Fruit fly (Drosophila melanogaster) whole organism, embryonic: ENCODE measurements around the gene RanGAP.
A peak's percentile ranks its signal among the peaks of the same experiment; 100 is the strongest.

Experiments
- ATbp ChIP-seq: fragments of 200-800 bp; sonication (Bioruptor generic); optimal IDR thresholded peaks from 2 replicates; lab custom pipeline; 2017; ENCODE audit warnings: missing biosample characterization, mild to moderate bottlenecking, missing genetic modification characterization, missing genetic modification reagents
- B-H2 ChIP-seq: fragments of 200-800 bp; sonication (Bioruptor generic); optimal IDR thresholded peaks from 2 replicates; lab custom pipeline; 2018; ENCODE audit warnings: missing biosample characterization, mild to moderate bottlenecking, missing genetic modification characterization
- C15 ChIP-seq: fragments of 200-800 bp; sonication (Bioruptor generic); IDR thresholded peaks from 3 replicates; pipeline ENCODE4 v1.3.6; 2022; ENCODE audit warnings: missing biosample characterization, missing genetic modification characterization
- CG10267 ChIP-seq: fragments of 200-800 bp; sonication (Bioruptor generic); optimal IDR thresholded peaks from 2 replicates; lab custom pipeline; 2018; ENCODE audit warnings: missing biosample characterization, mild to moderate bottlenecking, missing genetic modification characterization, moderate library complexity
- CG11398 ChIP-seq: fragments of 200-800 bp; sonication (Bioruptor generic); optimal IDR thresholded peaks from 2 replicates; lab custom pipeline; 2016; ENCODE audit warnings: missing biosample characterization, missing genetic modification characterization
- CG11560 ChIP-seq: fragments of 200-800 bp; sonication (Bioruptor generic); IDR thresholded peaks from 3 replicates; pipeline ENCODE4 v1.3.6; 2022; ENCODE audit warnings: missing biosample characterization, missing genetic modification characterization
- CG12769 ChIP-seq: fragments of 200-800 bp; sonication (Bioruptor generic); optimal IDR thresholded peaks from 2 replicates; lab custom pipeline; 2019; ENCODE audit warnings: missing biosample characterization, mild to moderate bottlenecking, missing genetic modification characterization, moderate library complexity
- CG14710 ChIP-seq: fragments of 200-800 bp; sonication (Bioruptor generic); optimal IDR thresholded peaks from 3 replicates; lab custom pipeline; 2019; ENCODE audit warnings: missing biosample characterization, mild to moderate bottlenecking, missing genetic modification characterization, moderate library complexity
- CG15479 ChIP-seq: fragments of 200-800 bp; sonication (Bioruptor generic); optimal IDR thresholded peaks from 3 replicates; lab custom pipeline; 2019; ENCODE audit warnings: missing biosample characterization, mild to moderate bottlenecking, missing genetic modification characterization, moderate library complexity
- CG18011 ChIP-seq: fragments of 200-800 bp; sonication (Bioruptor generic); optimal IDR thresholded peaks from 2 replicates; lab custom pipeline; 2017; ENCODE audit warnings: missing biosample characterization, missing genetic modification characterization, mild to moderate bottlenecking, moderate library complexity, missing genotype
- CG33557 ChIP-seq: fragments of 200-800 bp; sonication (Bioruptor generic); optimal IDR thresholded peaks from 2 replicates; lab custom pipeline; 2019; ENCODE audit warnings: missing biosample characterization, mild to moderate bottlenecking, missing genetic modification characterization, moderate library complexity
- CG5245 ChIP-seq: fragments of 200-800 bp; sonication (Bioruptor generic); optimal IDR thresholded peaks from 3 replicates; lab custom pipeline; 2016; ENCODE audit warnings: missing biosample characterization, missing genetic modification characterization
- CG6854 ChIP-seq: fragments of 200-800 bp; sonication (Bioruptor generic); optimal IDR thresholded peaks from 3 replicates; lab custom pipeline; 2017; ENCODE audit warnings: missing biosample characterization, mild to moderate bottlenecking, missing genetic modification characterization
- CG7987 ChIP-seq: fragments of 200-800 bp; sonication (Bioruptor generic); optimal IDR thresholded peaks from 2 replicates; lab custom pipeline; 2018; ENCODE audit warnings: missing biosample characterization, mild to moderate bottlenecking, missing genetic modification characterization, moderate library complexity
- GATAe ChIP-seq: fragments of 200-800 bp; sonication (Bioruptor generic); conservative IDR thresholded peaks from 2 replicates; pipeline ENCODE4 v1.3.6; 2022; ENCODE audit warnings: missing biosample characterization, missing genetic modification characterization
- H15 ChIP-seq: fragments of 200-800 bp; sonication (Bioruptor generic); IDR thresholded peaks from 3 replicates; pipeline ENCODE4 v1.3.6; 2022; ENCODE audit warnings: missing biosample characterization, missing genetic modification characterization
- Hr39 ChIP-seq: fragments of >200 bp; optimal IDR thresholded peaks from 2 replicates; lab custom pipeline; 2017
- Hsf ChIP-seq: fragments of 200-800 bp; sonication (Bioruptor generic); optimal IDR thresholded peaks from 3 replicates; lab custom pipeline; 2016; ENCODE audit warnings: missing biosample characterization, missing genetic modification characterization
- Jarid2 ChIP-seq: fragments of 200-800 bp; sonication (Bioruptor generic); optimal IDR thresholded peaks from 3 replicates; lab custom pipeline; 2017; ENCODE audit warnings: mild to moderate bottlenecking, missing biosample characterization, missing genetic modification reagents, missing genetic modification characterization
- Kr ChIP-seq: fragments of 200-800 bp; sonication (Bioruptor generic); optimal IDR thresholded peaks from 2 replicates; lab custom pipeline; 2017; ENCODE audit warnings: missing biosample characterization, mild to moderate bottlenecking, missing genetic modification characterization
- MESR4 ChIP-seq: fragments of 200-800 bp; sonication (Bioruptor generic); optimal IDR thresholded peaks from 2 replicates; lab custom pipeline; 2018; ENCODE audit warnings: missing biosample characterization, mild to moderate bottlenecking, missing genetic modification characterization, moderate library complexity
- Med ChIP-seq: fragments of 200-800 bp; sonication (Bioruptor generic); peaks from one replicate; lab custom pipeline; 2016; ENCODE audit warnings: missing biosample characterization, missing genetic modification characterization, mild to moderate bottlenecking, inconsistent platforms, moderate library complexity
- Rfx ChIP-seq: fragments of 200-800 bp; sonication (Bioruptor generic); IDR thresholded peaks from 2 replicates; pipeline ENCODE4 v1.3.6; 2022; ENCODE audit warnings: missing biosample characterization, missing genetic modification characterization
- Ssrp ChIP-seq: fragments of 200-800 bp; sonication (Bioruptor generic); optimal IDR thresholded peaks from 2 replicates; lab custom pipeline; 2018; ENCODE audit warnings: missing biosample characterization, mild to moderate bottlenecking, missing genetic modification characterization, moderate library complexity
- Stat92E ChIP-seq, 3 experiments: fragments of >200 bp in 2 of 3; fragments of 200-800 bp in 1 of 3; sonication (Bioruptor generic) in 1 of 3; optimal IDR thresholded peaks; 2 replicates each; lab custom pipeline; 2017 to 2019; ENCODE audit warnings: missing biosample characterization in 3 of 3, missing genetic modification characterization in 3 of 3, mild to moderate bottlenecking in 1 of 3, moderate library complexity in 1 of 3
- Vsx1 ChIP-seq: fragments of 200-800 bp; sonication (Bioruptor generic); optimal IDR thresholded peaks from 2 replicates; lab custom pipeline; 2017; ENCODE audit warnings: missing biosample characterization, mild to moderate bottlenecking, missing genetic modification characterization, missing genetic modification reagents
- aop ChIP-seq: fragments of 200-800 bp; sonication (Bioruptor generic); IDR thresholded peaks from 2 replicates; pipeline ENCODE4 v1.3.6; 2022; ENCODE audit warnings: missing biosample characterization, missing genetic modification characterization
- chn ChIP-seq: fragments of 200-800 bp; sonication (Bioruptor generic); optimal IDR thresholded peaks from 2 replicates; lab custom pipeline; 2016; ENCODE audit warnings: missing biosample characterization, missing genetic modification characterization
- disco-r ChIP-seq: fragments of 200-800 bp; sonication (Bioruptor generic); optimal IDR thresholded peaks from 2 replicates; lab custom pipeline; 2016; ENCODE audit warnings: missing biosample characterization, missing genetic modification characterization
- esg ChIP-seq: fragments of 200-800 bp; sonication (Bioruptor generic); conservative IDR thresholded peaks from 2 replicates; pipeline ENCODE4 v1.3.6; 2022; ENCODE audit warnings: missing biosample characterization, missing genetic modification characterization
- ewg ChIP-seq: fragments of 200-800 bp; sonication (Bioruptor generic); optimal IDR thresholded peaks from 3 replicates; lab custom pipeline; 2017; ENCODE audit warnings: mild to moderate bottlenecking, missing biosample characterization, missing genetic modification reagents, missing genetic modification characterization
- exex ChIP-seq: fragments of 200-800 bp; sonication (Bioruptor generic); optimal IDR thresholded peaks from 4 replicates; lab custom pipeline; 2018; ENCODE audit warnings: missing biosample characterization, mild to moderate bottlenecking, missing genetic modification characterization, moderate library complexity
- fu2 ChIP-seq: fragments of 200-800 bp; sonication (Bioruptor generic); optimal IDR thresholded peaks from 2 replicates; lab custom pipeline; 2016; ENCODE audit warnings: missing biosample characterization, missing genetic modification characterization
- gce ChIP-seq: fragments of 200-800 bp; sonication (Bioruptor generic); IDR thresholded peaks from 3 replicates; pipeline ENCODE4 v1.3.6; 2022; ENCODE audit warnings: missing biosample characterization, missing genetic modification characterization
- jumu ChIP-seq: fragments of 200-800 bp; sonication (Bioruptor generic); optimal IDR thresholded peaks from 3 replicates; lab custom pipeline; 2016; ENCODE audit warnings: missing biosample characterization, missing genetic modification characterization
- kah ChIP-seq: fragments of 200-800 bp; sonication (Bioruptor generic); optimal IDR thresholded peaks from 2 replicates; lab custom pipeline; 2018; ENCODE audit warnings: missing biosample characterization, mild to moderate bottlenecking, missing genetic modification characterization
- klu ChIP-seq: fragments of 200-800 bp; sonication (Bioruptor generic); IDR thresholded peaks from 2 replicates; pipeline ENCODE4 v1.3.6; 2022; ENCODE audit warnings: missing biosample characterization, missing genetic modification characterization
- nau ChIP-seq: fragments of 200-800 bp; sonication (Bioruptor generic); optimal IDR thresholded peaks from 3 replicates; lab custom pipeline; 2017; ENCODE audit warnings: missing biosample characterization, mild to moderate bottlenecking, missing genetic modification characterization, missing genetic modification reagents
- org-1 ChIP-seq: fragments of 200-800 bp; sonication (Bioruptor generic); optimal IDR thresholded peaks from 2 replicates; lab custom pipeline; 2017; ENCODE audit warnings: missing biosample characterization, missing genetic modification characterization
- pan ChIP-seq, 4 experiments: fragments of >200 bp in 3 of 4; fragments of 200-800 bp in 1 of 4; sonication (Bioruptor generic) in 1 of 4; optimal IDR thresholded peaks in 3 of 4; IDR thresholded peaks in 1 of 4; 2 replicates each; pipeline versions ENCODE4 v1.3.6 to Lab custom; 2017 to 2022; ENCODE audit warnings: missing biosample characterization in 2 of 4, missing genetic modification characterization in 2 of 4, mixed read lengths in 1 of 4
- pita ChIP-seq: fragments of 200-800 bp; sonication (Bioruptor generic); optimal IDR thresholded peaks from 2 replicates; lab custom pipeline; 2017; ENCODE audit warnings: missing biosample characterization, mild to moderate bottlenecking, missing genetic modification characterization
- pnt ChIP-seq: fragments of 200-800 bp; sonication (Bioruptor generic); optimal IDR thresholded peaks from 3 replicates; lab custom pipeline; 2016; ENCODE audit warnings: missing biosample characterization, missing genetic modification characterization
- salm ChIP-seq: fragments of 200-800 bp; sonication (Bioruptor generic); optimal IDR thresholded peaks from 2 replicates; lab custom pipeline; 2018; ENCODE audit warnings: missing biosample characterization, mild to moderate bottlenecking, missing genetic modification characterization
- shn ChIP-seq: fragments of 200-800 bp; sonication (Bioruptor generic); optimal IDR thresholded peaks from 3 replicates; lab custom pipeline; 2016; ENCODE audit warnings: missing biosample characterization, missing genetic modification characterization
- sisA ChIP-seq: fragments of 200-800 bp; sonication (Bioruptor generic); IDR thresholded peaks from 2 replicates; pipeline ENCODE4 v1.3.6; 2022; ENCODE audit warnings: missing biosample characterization, missing genetic modification characterization
- stc ChIP-seq: fragments of 200-800 bp; sonication (Bioruptor generic); IDR thresholded peaks from 2 replicates; pipeline ENCODE4 v1.3.6; 2022; ENCODE audit warnings: missing biosample characterization, missing genetic modification characterization
- sug ChIP-seq: fragments of 200-800 bp; optimal IDR thresholded peaks from 2 replicates; lab custom pipeline; 2019; ENCODE audit warnings: missing biosample characterization, mild to moderate bottlenecking, missing genetic modification characterization, moderate library complexity
- tgo ChIP-seq: fragments of 200-800 bp; sonication (Bioruptor generic); IDR thresholded peaks from 3 replicates; pipeline ENCODE4 v1.3.6; 2022; ENCODE audit warnings: missing biosample characterization, missing genetic modification characterization
- zen2 ChIP-seq: fragments of 200-800 bp; sonication (Bioruptor generic); IDR thresholded peaks from 3 replicates; pipeline ENCODE4 v1.3.6; 2022; ENCODE audit warnings: missing biosample characterization, missing genetic modification characterization; ENCODE audit not compliant: partially characterized antibody

Gene RanGAP

DNA sequence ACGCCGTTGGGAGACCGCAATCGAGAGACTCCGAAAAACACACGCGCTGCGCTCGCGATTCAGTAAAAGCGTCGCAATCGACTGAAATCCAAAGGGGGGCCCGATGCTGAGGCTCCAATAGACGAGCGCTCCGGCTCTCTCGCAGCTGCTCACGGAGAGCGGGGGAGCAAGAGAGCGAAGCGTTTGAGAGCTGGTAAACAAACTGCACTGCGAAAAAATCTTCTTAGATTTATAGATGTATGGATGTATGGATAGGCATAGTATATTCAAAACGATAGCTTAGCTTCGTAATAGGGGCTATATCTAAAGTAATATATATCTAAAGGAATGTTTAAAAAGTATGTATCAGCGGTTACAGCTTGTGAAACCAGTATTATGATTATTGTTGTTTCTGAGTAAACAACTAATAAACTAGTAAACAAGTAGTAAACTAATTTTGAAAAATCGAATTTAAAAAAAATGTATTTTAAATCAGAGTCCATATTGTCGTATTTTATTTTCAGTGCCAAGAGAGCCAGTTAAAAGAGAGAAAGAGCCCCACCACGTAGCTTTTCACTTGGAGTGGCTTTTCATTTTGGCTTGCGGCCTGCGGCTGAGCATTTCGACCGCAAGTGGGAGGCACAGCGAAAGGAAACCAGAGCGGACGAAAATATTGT lies 18.2 kb upstream of the RanGAP start, which contains the start of the genes Alp12 and CG13085 (continued):
- TF ChIP-seq ewg (peak; percentile 96), CG5245 (GFP tag; lab: Kevin White, UChicago) (peak; percentile 93), CG6854 (GFP tag; lab: Kevin White, UChicago) (peak; percentile 98), shn (peak; percentile 92), Hsf (GFP tag; lab: Kevin White, UChicago) (peak; percentile 98), Vsx1 (GFP tag; lab: Kevin White, UChicago) (peak; percentile 96), CG18011 (GFP tag; lab: Kevin White, UChicago) (peak; percentile 89), Ssrp (tag; lab: Kevin White, UChicago) (peak; percentile 98), aop (GFP tag; lab: Robert Waterston, UW) (peak; percentile 36), CG11398 (GFP tag; lab: Kevin White, UChicago) (peak; percentile 89), CG7987 (GFP tag; lab: Kevin White, UChicago) (peak; percentile 84), CG12769 (tag; lab: Kevin White, UChicago) (peak; percentile 86), kah (GFP tag; lab: Kevin White, UChicago) (peak; percentile 93), ATbp (peak; percentile 97), esg (GFP tag; lab: Robert Waterston, UW) (peak; percentile 96), org-1 (GFP tag; lab: Kevin White, UChicago) (peak; percentile 97), CG33557 (peak; percentile 96), Rfx (GFP tag; lab: Robert Waterston, UW) (peak; percentile 95), Hr39 (no peak), sisA (GFP tag; lab: Robert Waterston, UW) (peak; percentile 95), Stat92E (GFP tag; optimal IDR thresholded peaks at IDR 0.05; lab: Kevin White, UChicago) (peak in 1 of 3 experiments; percentile 93), pan (optimal IDR thresholded peaks at IDR 0.05; lab: Kevin White, UChicago) (no peak), pan (GFP tag; optimal IDR thresholded peaks at IDR 0.05 in 1 of 2, IDR thresholded peaks at IDR 0.05 in 1 of 2) (peak in 1 of 2 experiments; percentile 95), GATAe (GFP tag; lab: Robert Waterston, UW) (peak; percentile 86), fu2 (GFP tag; lab: Kevin White, UChicago) (peak; percentile 92), Kr (GFP tag; lab: Kevin White, UChicago) (no peak), chn (GFP tag; lab: Kevin White, UChicago) (peak; percentile 94), klu (GFP tag; lab: Robert Waterston, UW) (peak; percentile 95), zen2 (GFP tag; lab: Robert Waterston, UW) (no peak), gce (GFP tag; lab: Robert Waterston, UW) (no peak; the same call in 1 of the 3 replicates), CG14710 (peak; percentile 97), sug (tag; lab: Kevin White, UChicago) (peak; percentile 98), MESR4 (peak; percentile 39), salm (tag; lab: Kevin White, UChicago) (peak; percentile 97), nau (GFP tag; lab: Kevin White, UChicago) (peak; percentile 99), pnt (GFP tag; lab: Kevin White, UChicago) (peak; percentile 93), exex (tag; lab: Kevin White, UChicago) (peak; percentile 92), B-H2 (GFP tag; lab: Kevin White, UChicago) (peak; percentile 97), pita (no peak), CG11560 (peak; percentile 90), jumu (GFP tag; lab: Kevin White, UChicago) (peak; percentile 85), CG10267 (tag; lab: Kevin White, UChicago) (peak; percentile 95), Jarid2 (GFP tag; lab: Kevin White, UChicago) (peak; percentile 86), stc (peak; percentile 96), disco-r (GFP tag; lab: Kevin White, UChicago) (peak; percentile 92), tgo (GFP tag; lab: Robert Waterston, UW) (peak; percentile 97), C15 (GFP tag; lab: Robert Waterston, UW) (peak; percentile 71; the same call in 2 of the 3 replicates), Med (GFP tag; lab: Kevin White, UChicago) (peak; percentile 97), CG15479 (GFP tag; lab: Kevin White, UChicago) (no peak), H15 (GFP tag; lab: Robert Waterston, UW) (peak; percentile 92)
